Fruit fly (Drosophila melanogaster): ENCODE data around the gene CG1161.

CG1161 gene

DNA sequence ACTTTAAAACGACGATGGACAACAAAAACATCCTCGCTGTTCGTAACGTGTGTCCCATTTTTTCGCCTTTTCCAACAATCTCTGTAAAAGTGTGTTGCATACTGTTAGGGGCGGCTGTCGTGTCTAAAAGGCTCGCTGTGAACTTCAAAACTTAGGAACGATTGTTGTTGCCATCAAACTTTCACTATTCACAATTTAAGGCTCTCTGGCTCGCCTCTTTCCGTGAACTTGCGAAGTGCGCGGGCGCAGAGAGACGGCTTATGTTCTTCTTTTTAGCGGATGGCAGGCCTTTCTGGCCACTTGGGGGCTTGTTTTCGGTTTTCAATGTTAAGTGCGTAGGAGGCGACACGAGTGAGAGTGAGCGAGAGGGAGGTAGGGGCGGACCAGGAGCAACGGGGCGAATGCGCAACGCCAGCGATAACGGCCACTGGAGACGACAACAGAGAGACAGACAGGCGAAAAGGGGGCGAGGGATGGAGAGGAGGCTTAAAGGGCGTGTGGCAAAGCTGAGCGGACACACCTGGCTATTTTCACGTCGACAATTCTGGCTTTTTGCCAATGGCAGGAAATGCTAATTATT lies 4.4 kb upstream of the CG1161 start, which contains the start of gene mtd:
Gene mtd, minus strand, starts transcription at position 51 of the 580 bp plus-strand sequence.
- TF ChIP-seq Hnf4 (GFP tag; optimal IDR thresholded peaks at IDR 0.05), result no peak
- TF ChIP-seq rgr (GFP tag; optimal IDR thresholded peaks at IDR 0.05), result no peak
- TF ChIP-seq OdsH (GFP tag; optimal IDR thresholded peaks at IDR 0.05), result no peak
- no peak for TF ChIP-seq GATAd (GFP tag; optimal IDR thresholded peaks at IDR 0.05)
- TF ChIP-seq Jra (GFP tag; optimal IDR thresholded peaks at IDR 0.05), result no peak
- no peak for TF ChIP-seq usp (GFP tag; optimal IDR thresholded peaks at IDR 0.05)

DNA sequence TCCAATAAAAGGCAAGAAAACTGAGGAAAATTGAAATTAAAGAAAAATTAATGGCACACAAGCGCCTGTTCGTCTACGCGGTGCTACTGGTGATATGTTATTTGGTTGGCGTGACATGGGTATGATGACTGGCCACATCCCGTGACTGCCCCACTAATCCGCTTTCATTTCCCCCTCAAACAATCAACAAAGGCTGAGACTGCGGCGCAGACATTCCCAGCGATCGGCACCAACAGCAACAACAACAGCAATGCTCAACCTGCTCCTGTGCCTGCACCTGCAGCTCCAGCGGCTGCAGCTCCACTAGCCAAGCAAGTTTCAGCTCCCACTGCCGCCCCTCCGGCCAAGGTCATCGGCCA lies 222 bp downstream of the CG1161 start:
- TF ChIP-seq woc (GFP tag; optimal IDR thresholded peaks at IDR 0.05) (no peak), Myc (optimal IDR thresholded peaks at IDR 0.05) (no peak), Mio (GFP tag; optimal IDR thresholded peaks at IDR 0.05) (no peak), Rel (GFP tag; optimal IDR thresholded peaks at IDR 0.05) (no peak), Rel (tag; optimal IDR thresholded peaks at IDR 0.05) (no peak), sage (GFP tag; optimal IDR thresholded peaks at IDR 0.05) (no peak), Hr78 (GFP tag; optimal IDR thresholded peaks at IDR 0.05) (no peak), CG32264 (GFP tag; optimal IDR thresholded peaks at IDR 0.05) (no peak), br (GFP tag; optimal IDR thresholded peaks at IDR 0.05) (no peak), rgr (GFP tag; optimal IDR thresholded peaks at IDR 0.05) (no peak), Dif (GFP tag; optimal IDR thresholded peaks at IDR 0.05; ENCODE audit: partially characterized antibody) (no peak), Hr83 (GFP tag; optimal IDR thresholded peaks at IDR 0.05; ENCODE audit: poor library complexity, severe bottlenecking) (no peak), h (GFP tag; optimal IDR thresholded peaks at IDR 0.05) (no peak), pan (optimal IDR thresholded peaks at IDR 0.05) (no peak), CrebA (GFP tag; optimal IDR thresholded peaks at IDR 0.05; ENCODE audit: borderline replicate concordance) (no peak), CG9705 (GFP tag; optimal IDR thresholded peaks at IDR 0.05) (no peak), lola (GFP tag; optimal IDR thresholded peaks at IDR 0.05) (no peak), dsf (GFP tag; optimal IDR thresholded peaks at IDR 0.05; ENCODE audit: borderline replicate concordance) (no peak), Vsx2 (GFP tag; optimal IDR thresholded peaks at IDR 0.05; ENCODE audit: partially characterized antibody) (no peak), GATAd (GFP tag; optimal IDR thresholded peaks at IDR 0.05) (no peak), dl (GFP tag; optimal IDR thresholded peaks at IDR 0.05; ENCODE audit: insufficient read depth in 1 of 2, partially characterized antibody in 2 of 2) (no peak)

DNA sequence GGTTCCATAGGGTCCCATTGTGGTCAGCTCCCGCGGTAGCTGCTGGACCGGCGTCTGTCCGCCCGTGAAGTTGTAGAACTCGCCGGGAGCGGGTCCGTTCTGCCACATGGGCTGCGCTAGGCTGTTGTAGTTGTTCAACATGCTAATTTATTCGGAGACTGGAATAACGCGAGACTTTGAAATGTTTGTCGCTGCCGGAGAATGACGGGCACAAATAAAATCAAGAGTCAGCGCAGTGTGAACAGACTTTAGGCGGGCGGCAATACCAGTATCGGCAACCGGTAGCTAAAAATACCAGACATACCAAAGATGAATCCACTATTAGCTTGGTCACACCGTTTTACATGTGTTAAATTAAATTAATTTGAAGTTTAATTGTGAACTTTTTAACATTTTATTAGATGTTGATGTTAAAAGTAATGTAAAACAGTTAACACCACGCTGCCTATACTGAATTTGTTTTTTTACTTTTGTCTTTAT lies 3.1 kb downstream of the CG1161 start, which contains the start of gene Prosbeta7:
Gene Prosbeta7, minus strand, starts transcription at position 430 of the 480 bp plus-strand sequence.
- no peak for TF ChIP-seq fru (GFP tag; optimal IDR thresholded peaks at IDR 0.05)
- peak; percentile 6 for TF ChIP-seq Dif (GFP tag; optimal IDR thresholded peaks at IDR 0.05; ENCODE audit: partially characterized antibody)
- TF ChIP-seq Rel (GFP tag; optimal IDR thresholded peaks at IDR 0.05), result no peak
- peak; percentile 39 for TF ChIP-seq Rel (tag; optimal IDR thresholded peaks at IDR 0.05)
- TF ChIP-seq OdsH (GFP tag; optimal IDR thresholded peaks at IDR 0.05), result no peak
- TF ChIP-seq br (GFP tag; optimal IDR thresholded peaks at IDR 0.05), result no peak
- no peak for TF ChIP-seq CrebA (GFP tag; optimal IDR thresholded peaks at IDR 0.05; ENCODE audit: borderline replicate concordance)
- peak; percentile 7 for TF ChIP-seq rgr (GFP tag; optimal IDR thresholded peaks at IDR 0.05)
- TF ChIP-seq h (GFP tag; optimal IDR thresholded peaks at IDR 0.05), result no peak
- TF ChIP-seq ey (GFP tag; optimal IDR thresholded peaks at IDR 0.05), result no peak
- no peak for TF ChIP-seq GATAd (GFP tag; optimal IDR thresholded peaks at IDR 0.05)
- TF ChIP-seq HLH106 (tag; optimal IDR thresholded peaks at IDR 0.05), result no peak
- TF ChIP-seq Hr83 (GFP tag; optimal IDR thresholded peaks at IDR 0.05; ENCODE audit: poor library complexity, severe bottlenecking), result no peak
- TF ChIP-seq dl (GFP tag; optimal IDR thresholded peaks at IDR 0.05; ENCODE audit: insufficient read depth in 1 of 2, partially characterized antibody in 2 of 2), result no peak
- no peak for TF ChIP-seq lola (GFP tag; optimal IDR thresholded peaks at IDR 0.05)
- no peak for TF ChIP-seq CG9705 (GFP tag; optimal IDR thresholded peaks at IDR 0.05)
- no peak for TF ChIP-seq psq (GFP tag; optimal IDR thresholded peaks at IDR 0.05)
- no peak for TF ChIP-seq dmrt93B (GFP tag; optimal IDR thresholded peaks at IDR 0.05)
- no peak for TF ChIP-seq Jra (GFP tag; optimal IDR thresholded peaks at IDR 0.05)
- no peak for TF ChIP-seq pan (optimal IDR thresholded peaks at IDR 0.05)
- peak; percentile 19 for TF ChIP-seq Sp1 (GFP tag; optimal IDR thresholded peaks at IDR 0.05)
- no peak for TF ChIP-seq Myc (optimal IDR thresholded peaks at IDR 0.05)
- no peak for TF ChIP-seq brk (GFP tag; optimal IDR thresholded peaks at IDR 0.05)
- no peak for TF ChIP-seq Hnf4 (GFP tag; optimal IDR thresholded peaks at IDR 0.05)
- TF ChIP-seq foxo (GFP tag; optimal IDR thresholded peaks at IDR 0.05), result peak in 1 of 2 experiments; percentile 4
- no peak for TF ChIP-seq N (GFP tag; optimal IDR thresholded peaks at IDR 0.05)
- no peak for TF ChIP-seq woc (GFP tag; optimal IDR thresholded peaks at IDR 0.05)
- TF ChIP-seq usp (GFP tag; optimal IDR thresholded peaks at IDR 0.05), result no peak
- no peak for TF ChIP-seq CG32264 (GFP tag; optimal IDR thresholded peaks at IDR 0.05)
- TF ChIP-seq sv (GFP tag; optimal IDR thresholded peaks at IDR 0.05), result no peak
- no peak for TF ChIP-seq jim (GFP tag; optimal IDR thresholded peaks at IDR 0.05)
- TF ChIP-seq Abd-B (GFP tag; optimal IDR thresholded peaks at IDR 0.05), result no peak
- TF ChIP-seq Vsx2 (GFP tag; optimal IDR thresholded peaks at IDR 0.05; ENCODE audit: partially characterized antibody), result peak; percentile 62
- no peak for TF ChIP-seq dsf (GFP tag; optimal IDR thresholded peaks at IDR 0.05; ENCODE audit: borderline replicate concordance)
